Fruit fly (Drosophila melanogaster) whole organism, embryonic: Measurements from ENCODE around the gene CG33235.
A peak's percentile ranks its signal among the peaks of the same experiment; 100 is the strongest.

Experiments used
- ATbp ChIP-seq: fragments of 200-800 bp; sonication (Bioruptor generic); optimal IDR thresholded peaks from 2 replicates; lab custom pipeline; 2017; ENCODE audit warnings: missing biosample characterization, mild to moderate bottlenecking, missing genetic modification characterization, missing genetic modification reagents
- Asciz ChIP-seq: fragments of 200-800 bp; sonication (Bioruptor generic); optimal IDR thresholded peaks from 2 replicates; lab custom pipeline; 2017; ENCODE audit warnings: missing biosample characterization, mild to moderate bottlenecking, missing genetic modification characterization, missing genetic modification reagents
- Atf6 ChIP-seq: fragments of 200-800 bp; sonication (Bioruptor generic); IDR thresholded peaks from 2 replicates; pipeline ENCODE4 v1.3.6; 2022; ENCODE audit warnings: missing biosample characterization, missing genetic modification characterization
- CG12299 ChIP-seq: fragments of 200-800 bp; sonication (Bioruptor generic); optimal IDR thresholded peaks from 2 replicates; lab custom pipeline; 2018; ENCODE audit warnings: missing biosample characterization, mild to moderate bottlenecking, missing genetic modification characterization
- CG1233 ChIP-seq: fragments of 200-800 bp; sonication (Bioruptor generic); optimal IDR thresholded peaks from 4 replicates; lab custom pipeline; 2018; ENCODE audit warnings: missing biosample characterization, mild to moderate bottlenecking, missing genetic modification characterization
- CG12744 ChIP-seq: fragments of 200-800 bp; sonication (Bioruptor generic); optimal IDR thresholded peaks from 2 replicates; lab custom pipeline; 2016; ENCODE audit warnings: missing biosample characterization, missing genetic modification characterization
- CG13894 ChIP-seq: fragments of 200-800 bp; sonication (Bioruptor generic); optimal IDR thresholded peaks from 3 replicates; lab custom pipeline; 2018; ENCODE audit warnings: missing biosample characterization, mild to moderate bottlenecking, missing genetic modification characterization, moderate library complexity
- CG14860 ChIP-seq: fragments of 200-800 bp; sonication (Bioruptor generic); IDR thresholded peaks from 3 replicates; pipeline ENCODE4 v1.3.6; 2022; ENCODE audit warnings: missing biosample characterization, missing genetic modification characterization; ENCODE audit not compliant: partially characterized antibody
- CG15479 ChIP-seq: fragments of 200-800 bp; sonication (Bioruptor generic); optimal IDR thresholded peaks from 3 replicates; lab custom pipeline; 2019; ENCODE audit warnings: missing biosample characterization, mild to moderate bottlenecking, missing genetic modification characterization, moderate library complexity
- CG1603 ChIP-seq: fragments of 200-800 bp; sonication (Bioruptor generic); optimal IDR thresholded peaks from 2 replicates; lab custom pipeline; 2019; ENCODE audit warnings: missing biosample characterization, mild to moderate bottlenecking, missing genetic modification characterization, moderate library complexity
- CG17912 ChIP-seq: fragments of 200-800 bp; sonication (Bioruptor generic); optimal IDR thresholded peaks from 2 replicates; lab custom pipeline; 2018; ENCODE audit warnings: missing biosample characterization, mild to moderate bottlenecking, missing genetic modification characterization
- CG18764 ChIP-seq: fragments of 200-800 bp; sonication (Bioruptor generic); optimal IDR thresholded peaks from 3 replicates; lab custom pipeline; 2016; ENCODE audit warnings: missing biosample characterization, missing genetic modification characterization
- CG2120 ChIP-seq: fragments of 200-800 bp; sonication (Bioruptor generic); optimal IDR thresholded peaks from 3 replicates; lab custom pipeline; 2016; ENCODE audit warnings: missing biosample characterization, missing genetic modification characterization
- CG31388 ChIP-seq: fragments of 200-800 bp; sonication (Bioruptor generic); optimal IDR thresholded peaks from 2 replicates; lab custom pipeline; 2016; ENCODE audit warnings: missing biosample characterization, missing genetic modification characterization
- CG3407 ChIP-seq: fragments of 200-800 bp; sonication (Bioruptor generic); optimal IDR thresholded peaks from 2 replicates; lab custom pipeline; 2018; ENCODE audit warnings: missing biosample characterization, mild to moderate bottlenecking, missing genetic modification characterization
- CG4617 ChIP-seq: fragments of 200-800 bp; sonication (Bioruptor generic); optimal IDR thresholded peaks from 3 replicates; lab custom pipeline; 2016; ENCODE audit warnings: missing biosample characterization, missing genetic modification characterization, borderline replicate concordance
- CG6272 ChIP-seq: fragments of 200-800 bp; sonication (Bioruptor generic); IDR thresholded peaks from 2 replicates; pipeline ENCODE4 v1.3.6; 2022; ENCODE audit warnings: missing biosample characterization, missing genetic modification characterization
- CG7556 ChIP-seq: fragments of 200-800 bp; sonication (Bioruptor generic); optimal IDR thresholded peaks from 2 replicates; lab custom pipeline; 2017; ENCODE audit warnings: missing biosample characterization, mild to moderate bottlenecking, missing genetic modification characterization
- CG8944 ChIP-seq: fragments of 200-800 bp; sonication (Bioruptor generic); optimal IDR thresholded peaks from 3 replicates; lab custom pipeline; 2016; ENCODE audit warnings: missing biosample characterization, missing genetic modification characterization
- Doc3 ChIP-seq: fragments of 200-800 bp; sonication (Bioruptor generic); IDR thresholded peaks from 3 replicates; pipeline ENCODE4 v1.3.6; 2022; ENCODE audit warnings: missing biosample characterization, missing genetic modification characterization; ENCODE audit not compliant: partially characterized antibody
- ERR ChIP-seq: fragments of 200-800 bp; sonication (Bioruptor generic); optimal IDR thresholded peaks from 2 replicates; lab custom pipeline; 2016; ENCODE audit warnings: missing biosample characterization, missing genetic modification characterization
- Eip74EF ChIP-seq, 2 experiments: fragments of 200-800 bp in 1 of 2; fragments of >200 bp in 1 of 2; sonication (Bioruptor generic) in 1 of 2; optimal IDR thresholded peaks; 2 replicates each; lab custom pipeline; 2017 to 2019; ENCODE audit warnings: missing biosample characterization in 2 of 2, missing genetic modification characterization in 2 of 2, mild to moderate bottlenecking in 1 of 2, moderate library complexity in 1 of 2
- HLH3B ChIP-seq: fragments of 200-800 bp; sonication (Bioruptor generic); IDR thresholded peaks from 2 replicates; pipeline ENCODE4 v1.3.6; 2022; ENCODE audit warnings: missing biosample characterization, missing genetic modification characterization
- HLH4C ChIP-seq: fragments of 200-800 bp; sonication (Bioruptor generic); IDR thresholded peaks from 3 replicates; pipeline ENCODE4 v1.3.6; 2022; ENCODE audit warnings: missing biosample characterization, missing genetic modification characterization; ENCODE audit not compliant: partially characterized antibody
- Hsf ChIP-seq: fragments of 200-800 bp; sonication (Bioruptor generic); optimal IDR thresholded peaks from 3 replicates; lab custom pipeline; 2016; ENCODE audit warnings: missing biosample characterization, missing genetic modification characterization
- Med ChIP-seq: fragments of 200-800 bp; sonication (Bioruptor generic); peaks from one replicate; lab custom pipeline; 2016; ENCODE audit warnings: missing biosample characterization, missing genetic modification characterization, mild to moderate bottlenecking, inconsistent platforms, moderate library complexity
- Optix ChIP-seq: fragments of 200-800 bp; sonication (Bioruptor generic); IDR thresholded peaks from 3 replicates; pipeline ENCODE4 v1.3.6; 2022; ENCODE audit warnings: missing biosample characterization, missing genetic modification characterization
- Ptx1 ChIP-seq: fragments of 200-800 bp; sonication (Bioruptor generic); IDR thresholded peaks from 2 replicates; pipeline ENCODE4 v1.3.6; 2022; ENCODE audit warnings: missing biosample characterization, missing genetic modification characterization
- Sox102F ChIP-seq: fragments of 200-800 bp; sonication (Bioruptor generic); optimal IDR thresholded peaks from 2 replicates; lab custom pipeline; 2018; ENCODE audit warnings: missing biosample characterization, mild to moderate bottlenecking, missing genetic modification characterization, moderate library complexity
- Usf ChIP-seq: fragments of 200-800 bp; sonication (Bioruptor generic); optimal IDR thresholded peaks from 2 replicates; lab custom pipeline; 2017; ENCODE audit warnings: missing genotype, missing biosample characterization, missing genetic modification characterization
- Xrp1 ChIP-seq: fragments of 200-800 bp; sonication (Bioruptor generic); IDR thresholded peaks from 2 replicates; pipeline ENCODE4 v1.3.6; 2022; ENCODE audit warnings: missing biosample characterization, missing genetic modification characterization
- br ChIP-seq: fragments of >200 bp; optimal IDR thresholded peaks from 2 replicates; lab custom pipeline; 2017
- cg ChIP-seq: fragments of 200-800 bp; sonication (Bioruptor generic); optimal IDR thresholded peaks from 3 replicates; lab custom pipeline; 2019; ENCODE audit warnings: missing biosample characterization, mild to moderate bottlenecking, missing genetic modification characterization, moderate library complexity
- ci ChIP-seq: fragments of 200-800 bp; sonication (Bioruptor generic); IDR thresholded peaks from 3 replicates; pipeline ENCODE4 v1.3.6; 2022; ENCODE audit warnings: missing biosample characterization, missing genetic modification characterization
- en ChIP-seq: fragments of 200-800 bp; sonication (Bioruptor generic); optimal IDR thresholded peaks from 2 replicates; lab custom pipeline; 2016; ENCODE audit warnings: missing biosample characterization, missing genetic modification characterization
- gem ChIP-seq: fragments of 200-800 bp; sonication (Bioruptor generic); optimal IDR thresholded peaks from 2 replicates; lab custom pipeline; 2019; ENCODE audit warnings: missing biosample characterization, mild to moderate bottlenecking, missing genetic modification characterization, moderate library complexity
- ham ChIP-seq: fragments of 200-800 bp; sonication (Bioruptor generic); IDR thresholded peaks from 2 replicates; pipeline ENCODE4 v1.3.6; 2022; ENCODE audit warnings: missing biosample characterization, missing genetic modification characterization
- nerfin-1 ChIP-seq: fragments of 200-800 bp; sonication (Bioruptor generic); optimal IDR thresholded peaks from 3 replicates; lab custom pipeline; 2019; ENCODE audit warnings: missing biosample characterization, mild to moderate bottlenecking, missing genetic modification characterization, moderate library complexity
- pan ChIP-seq, 4 experiments: fragments of >200 bp in 3 of 4; fragments of 200-800 bp in 1 of 4; sonication (Bioruptor generic) in 1 of 4; optimal IDR thresholded peaks in 3 of 4; IDR thresholded peaks in 1 of 4; 2 replicates each; pipeline versions ENCODE4 v1.3.6 to Lab custom; 2017 to 2022; ENCODE audit warnings: missing biosample characterization in 2 of 4, missing genetic modification characterization in 2 of 4, mixed read lengths in 1 of 4
- pb ChIP-seq: fragments of 200-800 bp; sonication (Bioruptor generic); optimal IDR thresholded peaks from 3 replicates; lab custom pipeline; 2016; ENCODE audit warnings: missing biosample characterization, missing genetic modification characterization
- peb ChIP-seq: fragments of 200-800 bp; sonication (Bioruptor generic); IDR thresholded peaks from 2 replicates; pipeline ENCODE4 v1.3.6; 2022; ENCODE audit warnings: missing biosample characterization, missing genetic modification characterization
- pho ChIP-seq: fragments of 200-800 bp; sonication (Bioruptor generic); optimal IDR thresholded peaks from 2 replicates; lab custom pipeline; 2016; ENCODE audit warnings: missing biosample characterization, missing genetic modification characterization
- pum ChIP-seq: fragments of 200-800 bp; sonication (Bioruptor generic); optimal IDR thresholded peaks from 2 replicates; lab custom pipeline; 2016; ENCODE audit warnings: missing biosample characterization, missing genetic modification characterization
- row ChIP-seq: fragments of 200-800 bp; sonication (Bioruptor generic); IDR thresholded peaks from 3 replicates; pipeline ENCODE4 v1.3.6; 2022; ENCODE audit warnings: missing biosample characterization, missing genetic modification characterization
- salm ChIP-seq: fragments of 200-800 bp; sonication (Bioruptor generic); optimal IDR thresholded peaks from 2 replicates; lab custom pipeline; 2018; ENCODE audit warnings: missing biosample characterization, mild to moderate bottlenecking, missing genetic modification characterization
- slbo ChIP-seq: fragments of 200-800 bp; sonication (Bioruptor generic); IDR thresholded peaks from 2 replicates; pipeline ENCODE4 v1.3.6; 2022; ENCODE audit warnings: missing biosample characterization, missing genetic modification characterization
- twi ChIP-seq: fragments of 200-800 bp; optimal IDR thresholded peaks from 2 replicates; lab custom pipeline; 2019; ENCODE audit warnings: missing biosample characterization, mild to moderate bottlenecking, missing genetic modification characterization, moderate library complexity
- tx ChIP-seq: fragments of 200-800 bp; sonication (Bioruptor generic); optimal IDR thresholded peaks from 2 replicates; lab custom pipeline; 2016; ENCODE audit warnings: missing biosample characterization, missing genetic modification characterization
- zen ChIP-seq: fragments of 200-800 bp; sonication (Bioruptor generic); optimal IDR thresholded peaks from 3 replicates; lab custom pipeline; 2018; ENCODE audit warnings: missing biosample characterization, mild to moderate bottlenecking, missing genetic modification characterization, moderate library complexity

CG33235 gene

dm6 chrX:11449476-11450119 is 41.8 kb downstream of the CG33235 start:
- peak; percentile 88 for TF ChIP-seq CG2120 (GFP tag; lab: Kevin White, UChicago)
- peak; percentile 87 for TF ChIP-seq HLH3B (GFP tag; lab: Robert Waterston, UW)
- peak; percentile 68; the same call in 1 of the 2 replicates for TF ChIP-seq ham (GFP tag; lab: Robert Waterston, UW)
- TF ChIP-seq pb = peak; percentile 88
- TF ChIP-seq en (GFP tag; lab: Kevin White, UChicago) = peak; percentile 70
- peak; percentile 66 for TF ChIP-seq CG31388
- TF ChIP-seq Doc3 = no peak
- peak; percentile 89 for TF ChIP-seq row
- no peak for TF ChIP-seq CG14860 (GFP tag; lab: Robert Waterston, UW)
- TF ChIP-seq cg (GFP tag; lab: Kevin White, UChicago) = peak; percentile 22
- TF ChIP-seq zen = peak; percentile 95
- peak; percentile 24 for TF ChIP-seq CG15479 (GFP tag; lab: Kevin White, UChicago)
- peak; percentile 81 for TF ChIP-seq CG8944
- TF ChIP-seq CG1233 (GFP tag; lab: Kevin White, UChicago) = peak; percentile 82
- TF ChIP-seq nerfin-1 (tag; lab: Kevin White, UChicago) = peak; percentile 70
- TF ChIP-seq CG18764 (GFP tag; lab: Kevin White, UChicago) = peak; percentile 59
- TF ChIP-seq ci (GFP tag; lab: Robert Waterston, UW) = peak; percentile 94
- peak; percentile 89 for TF ChIP-seq slbo (GFP tag; lab: Robert Waterston, UW)
- TF ChIP-seq CG13894 (tag; lab: Kevin White, UChicago) = peak; percentile 71
- peak; percentile 93 for TF ChIP-seq CG1603 (tag; lab: Kevin White, UChicago)
- TF ChIP-seq br (lab: Kevin White, UChicago) = no peak
- peak; percentile 73 for TF ChIP-seq CG12299
- TF ChIP-seq tx (GFP tag; lab: Kevin White, UChicago) = peak; percentile 80
- peak; percentile 49 for TF ChIP-seq CG3407 (GFP tag; lab: Kevin White, UChicago)
- peak; percentile 71 for TF ChIP-seq CG17912
- peak; percentile 36 for TF ChIP-seq CG4617 (GFP tag; lab: Kevin White, UChicago)
- peak; percentile 73 for TF ChIP-seq salm (tag; lab: Kevin White, UChicago)
- TF ChIP-seq ATbp (GFP tag; lab: Kevin White, UChicago) = peak; percentile 78
- TF ChIP-seq twi (tag; lab: Kevin White, UChicago) = peak; percentile 70
- TF ChIP-seq HLH4C (GFP tag; lab: Robert Waterston, UW) = no peak
- TF ChIP-seq Eip74EF (GFP tag; optimal IDR thresholded peaks at IDR 0.05; lab: Kevin White, UChicago) = peak in 1 of 2 experiments; percentile 67
- peak; percentile 71 for TF ChIP-seq CG6272 (GFP tag; lab: Robert Waterston, UW)
- peak; percentile 69 for TF ChIP-seq peb (GFP tag; lab: Robert Waterston, UW)
- TF ChIP-seq Med = peak; percentile 98
- TF ChIP-seq ERR (GFP tag; lab: Kevin White, UChicago) = peak; percentile 85
- TF ChIP-seq Usf (GFP tag; lab: Kevin White, UChicago) = peak; percentile 52
- peak; percentile 71 for TF ChIP-seq CG12744 (GFP tag; lab: Kevin White, UChicago)
- peak; percentile 83 for TF ChIP-seq Hsf (GFP tag; lab: Kevin White, UChicago)
- peak; percentile 75 for TF ChIP-seq Asciz (GFP tag; lab: Kevin White, UChicago)
- TF ChIP-seq pan (optimal IDR thresholded peaks at IDR 0.05; lab: Kevin White, UChicago) = no peak
- TF ChIP-seq pan (GFP tag; optimal IDR thresholded peaks at IDR 0.05 in 1 of 2, IDR thresholded peaks at IDR 0.05 in 1 of 2) = peak in 1 of 2 experiments; percentile 91
- TF ChIP-seq pho (GFP tag; lab: Kevin White, UChicago) = peak; percentile 74
- TF ChIP-seq CG7556 (GFP tag; lab: Kevin White, UChicago) = peak; percentile 81
- TF ChIP-seq pum (GFP tag; lab: Kevin White, UChicago) = peak; percentile 77
- peak; percentile 86 for TF ChIP-seq Xrp1 (GFP tag; lab: Robert Waterston, UW)
- peak; percentile 86 for TF ChIP-seq Sox102F (GFP tag; lab: Kevin White, UChicago)
- peak; percentile 85 for TF ChIP-seq Atf6 (GFP tag; lab: Robert Waterston, UW)
- TF ChIP-seq gem (tag; lab: Kevin White, UChicago) = peak; percentile 86
- TF ChIP-seq Optix = peak; percentile 81
- peak; percentile 90 for TF ChIP-seq Ptx1
